Fruit fly (Drosophila melanogaster): Measurements from ENCODE around the gene CG15599.

Gene CG15599

dm6 chrX:15701047-15701446 lies 12.4 kb upstream of the CG15599 start, which contains the start of gene CG9240 (continued):
- TF ChIP-seq CG1233 (GFP tag; optimal IDR thresholded peaks at IDR 0.05) (no peak), sima (GFP tag; optimal IDR thresholded peaks at IDR 0.05) (no peak), Fer1 (GFP tag; optimal IDR thresholded peaks at IDR 0.05) (no peak), CG6254 (GFP tag; optimal IDR thresholded peaks at IDR 0.05) (no peak), CG30403 (GFP tag; optimal IDR thresholded peaks at IDR 0.05) (no peak), CG17186 (GFP tag; optimal IDR thresholded peaks at IDR 0.05) (peak; percentile 42), CG1792 (GFP tag; optimal IDR thresholded peaks at IDR 0.05) (no peak), jigr1 (GFP tag; IDR thresholded peaks at IDR 0.05) (no peak), emc (GFP tag; optimal IDR thresholded peaks at IDR 0.05) (no peak), chinmo (GFP tag; IDR thresholded peaks at IDR 0.05; ENCODE audit: partially characterized antibody) (no peak), CG12659 (GFP tag; optimal IDR thresholded peaks at IDR 0.05) (peak; percentile 6), Abd-B (GFP tag; optimal IDR thresholded peaks at IDR 0.05) (no peak), TFAM (GFP tag; optimal IDR thresholded peaks at IDR 0.05) (no peak), C15 (GFP tag; IDR thresholded peaks at IDR 0.05) (no peak), tna (GFP tag; IDR thresholded peaks at IDR 0.05; ENCODE audit: partially characterized antibody) (no peak), z (GFP tag; IDR thresholded peaks at IDR 0.05) (no peak), NFAT (GFP tag; IDR thresholded peaks at IDR 0.05) (no peak), Max (GFP tag; optimal IDR thresholded peaks at IDR 0.05) (no peak), bbx (GFP tag; IDR thresholded peaks at IDR 0.05; ENCODE audit: partially characterized antibody) (no peak), Bgb (GFP tag; IDR thresholded peaks at IDR 0.05; ENCODE audit: partially characterized antibody) (0 out of 2 replicates have a peak, but pooled peaks have one; percentile 16), Dip3 (GFP tag; optimal IDR thresholded peaks at IDR 0.05) (no peak), abd-A (tag; optimal IDR thresholded peaks at IDR 0.05) (no peak), CG32767 (GFP tag; IDR thresholded peaks at IDR 0.05) (no peak), HLHmδ (GFP tag; optimal IDR thresholded peaks at IDR 0.05) (no peak), CG10431 (GFP tag; optimal IDR thresholded peaks at IDR 0.05) (no peak), Sry-δ (GFP tag; optimal IDR thresholded peaks at IDR 0.05) (peak; percentile 47), Hmr (GFP tag; optimal IDR thresholded peaks at IDR 0.05) (no peak), luna (GFP tag; optimal IDR thresholded peaks at IDR 0.05) (no peak), CG11695 (GFP tag; IDR thresholded peaks at IDR 0.05) (no peak), CG11504 (tag; optimal IDR thresholded peaks at IDR 0.05) (no peak), gcm2 (GFP tag; optimal IDR thresholded peaks at IDR 0.05) (no peak), Trl (optimal IDR thresholded peaks at IDR 0.05) (no peak), Trl (GFP tag; optimal IDR thresholded peaks at IDR 0.05) (no peak), Kr (GFP tag; optimal IDR thresholded peaks at IDR 0.05) (no peak), CG17612 (GFP tag; IDR thresholded peaks at IDR 0.05) (no peak), psq (GFP tag; optimal IDR thresholded peaks at IDR 0.05) (no peak), CG14860 (GFP tag; IDR thresholded peaks at IDR 0.05; ENCODE audit: partially characterized antibody) (no peak), salm (tag; optimal IDR thresholded peaks at IDR 0.05) (no peak), her (GFP tag; optimal IDR thresholded peaks at IDR 0.05) (no peak), MBD-R2 (GFP tag; IDR thresholded peaks at IDR 0.05) (peak; percentile 87), ap (GFP tag; IDR thresholded peaks at IDR 0.05) (no peak), tap (tag; optimal IDR thresholded peaks at IDR 0.05) (no peak), pzg (GFP tag; optimal IDR thresholded peaks at IDR 0.05) (peak; percentile 69), E2f2 (GFP tag; IDR thresholded peaks at IDR 0.05) (peak; percentile 94), gcm (GFP tag; optimal IDR thresholded peaks at IDR 0.05) (no peak), Dbx (GFP tag; IDR thresholded peaks at IDR 0.05) (no peak), Scr (GFP tag; IDR thresholded peaks at IDR 0.05; ENCODE audit: partially characterized antibody) (peak; percentile 25; the same call in 1 of the 2 replicates), ham (GFP tag; IDR thresholded peaks at IDR 0.05) (no peak), CG13894 (tag; optimal IDR thresholded peaks at IDR 0.05) (peak; percentile 36), HmgZ (tag; optimal IDR thresholded peaks at IDR 0.05) (peak; percentile 44), trem (tag; optimal IDR thresholded peaks at IDR 0.05) (peak; percentile 5), CG5180 (GFP tag; optimal IDR thresholded peaks at IDR 0.05) (no peak)

All from whole organism, embryonic.